Fruit fly (Drosophila melanogaster): ENCODE results near the gene IKKbeta.

Gene IKKbeta

DNA sequence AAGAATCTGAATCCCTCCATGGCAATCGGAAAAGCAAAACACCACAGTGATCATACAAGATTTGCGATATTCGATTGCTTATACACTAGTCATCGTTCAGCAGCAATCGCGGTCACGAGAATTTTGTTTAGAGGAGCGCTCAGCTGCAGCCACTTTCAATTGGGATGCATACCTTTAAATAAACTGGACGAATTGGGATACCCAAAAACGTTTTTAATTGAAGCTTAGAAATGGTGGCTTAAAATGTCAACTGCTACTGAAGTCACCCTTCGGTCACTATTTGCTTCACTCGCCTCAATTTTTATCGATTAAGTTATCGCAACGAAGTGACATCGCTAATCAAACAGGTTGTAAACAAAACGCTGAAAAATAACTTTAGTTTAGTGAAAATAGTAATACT lies at the start of gene IKKbeta, which contains the start of gene CG5013:
Gene IKKbeta, minus strand, starts transcription at position 53 of the 400 bp plus-strand sequence.
Gene CG5013, plus strand, starts transcription at position 302 of the 400 bp plus-strand sequence.
- TF ChIP-seq Sin3A (optimal IDR thresholded peaks at IDR 0.05) = no peak
- TF ChIP-seq Myc (optimal IDR thresholded peaks at IDR 0.05) = no peak
- TF ChIP-seq psq (optimal IDR thresholded peaks at IDR 0.05) = no peak

DNA sequence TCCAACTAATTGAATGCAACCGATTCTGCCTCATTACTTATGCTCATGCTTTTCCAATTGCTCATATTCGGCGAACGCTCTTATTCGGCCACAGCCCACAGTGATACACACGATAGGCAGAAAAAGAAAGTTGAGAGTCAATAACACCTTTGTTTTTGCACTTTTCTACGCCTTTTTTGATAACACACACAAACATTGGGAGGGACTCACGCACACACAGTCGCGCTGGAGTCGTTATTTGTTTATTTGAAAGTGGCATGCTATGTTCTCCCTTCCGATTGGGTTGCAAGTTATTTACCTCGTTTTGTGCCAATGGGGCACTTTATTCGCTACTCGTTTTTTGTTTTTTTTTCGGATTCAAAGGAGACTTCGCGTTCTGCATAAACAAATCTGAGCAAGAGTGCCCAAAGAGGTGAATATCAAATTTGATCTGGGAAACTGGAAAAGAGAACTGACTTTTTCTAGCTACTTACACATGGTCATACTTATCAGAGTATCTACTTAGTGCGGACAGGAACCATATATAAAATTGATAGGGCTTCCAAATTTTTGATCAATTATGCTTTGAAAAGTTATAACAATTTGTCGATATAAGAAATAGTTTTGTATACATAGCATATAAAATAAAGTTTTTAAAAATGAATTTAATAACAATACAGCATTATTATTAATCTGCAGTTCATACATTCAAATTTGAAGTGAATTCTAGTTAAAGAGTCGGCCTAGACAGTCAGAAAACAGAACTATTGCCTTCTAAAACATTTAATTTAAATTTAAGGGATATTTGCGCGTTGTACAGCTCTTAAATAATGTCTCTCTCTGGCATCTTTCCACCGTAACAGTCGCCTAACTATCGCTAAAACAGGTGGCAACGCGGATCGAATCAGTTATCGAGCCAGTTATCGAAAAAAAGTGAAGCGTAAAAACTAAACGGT lies 49.4 kb upstream of the IKKbeta start, which contains the start of the genes Mhcl and Akt:
Gene Mhcl, minus strand, starts transcription at position 429 of the 935 bp plus-strand sequence.
Gene Akt, plus strand, starts transcription at position 896 of the 935 bp plus-strand sequence.
- TF ChIP-seq ttk (optimal IDR thresholded peaks at IDR 0.05) (no peak), insv (optimal IDR thresholded peaks at IDR 0.05) (no peak), psq (optimal IDR thresholded peaks at IDR 0.05) (no peak), Myc (optimal IDR thresholded peaks at IDR 0.05) (no peak), Sin3A (optimal IDR thresholded peaks at IDR 0.05) (no peak), h (optimal IDR thresholded peaks at IDR 0.05) (no peak)

- TF ChIP-seq insv (optimal IDR thresholded peaks at IDR 0.05) = no peak
Observed at dm6 chr3R:16097661-16098329, 48.6 kb upstream of the IKKbeta start.

- TF ChIP-seq Myc (optimal IDR thresholded peaks at IDR 0.05) (no peak), ttk (optimal IDR thresholded peaks at IDR 0.05) (no peak)
Observed at dm6 chr3R:16094918-16095317, 45.7 kb upstream of the IKKbeta start.

DNA sequence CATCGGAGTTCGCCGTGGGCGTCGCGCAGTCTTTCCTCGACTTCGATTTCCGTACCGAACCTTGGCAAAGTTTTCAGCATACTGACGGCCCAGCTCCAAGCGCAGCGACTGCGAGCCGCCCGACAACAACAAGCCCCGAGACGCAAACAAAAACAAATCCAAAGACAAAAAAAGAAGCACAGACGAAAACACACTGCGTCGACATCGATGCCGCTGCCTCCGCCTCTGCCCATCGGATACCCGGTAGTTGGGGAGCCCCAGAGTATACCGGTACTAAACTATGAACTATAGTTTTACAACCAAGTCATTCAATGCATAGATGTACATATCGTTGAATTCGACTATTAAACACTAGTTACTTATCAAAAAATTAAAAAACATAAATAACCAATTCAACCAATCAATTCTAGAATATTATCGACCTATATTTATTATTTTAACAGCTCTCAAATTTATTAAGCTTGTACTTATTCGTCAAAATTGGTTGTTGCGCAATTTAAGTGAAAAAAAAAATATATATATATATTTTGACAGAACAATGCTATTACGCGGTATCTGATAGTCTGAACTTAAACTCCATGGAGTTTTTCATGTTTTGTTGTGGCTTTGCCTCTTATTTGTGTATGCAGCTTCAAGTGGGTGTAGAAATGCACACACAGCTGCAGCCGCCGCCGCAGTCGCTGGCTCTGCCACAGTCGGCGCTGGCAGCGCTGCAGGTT lies 44.9 kb upstream of the IKKbeta start:
- TF ChIP-seq psq (optimal IDR thresholded peaks at IDR 0.05) = no peak
- no peak for TF ChIP-seq Sin3A (optimal IDR thresholded peaks at IDR 0.05)
- TF ChIP-seq h (optimal IDR thresholded peaks at IDR 0.05) = no peak
- TF ChIP-seq ttk (optimal IDR thresholded peaks at IDR 0.05) = no peak
- no peak for TF ChIP-seq insv (optimal IDR thresholded peaks at IDR 0.05)
- no peak for TF ChIP-seq Myc (optimal IDR thresholded peaks at IDR 0.05)

DNA sequence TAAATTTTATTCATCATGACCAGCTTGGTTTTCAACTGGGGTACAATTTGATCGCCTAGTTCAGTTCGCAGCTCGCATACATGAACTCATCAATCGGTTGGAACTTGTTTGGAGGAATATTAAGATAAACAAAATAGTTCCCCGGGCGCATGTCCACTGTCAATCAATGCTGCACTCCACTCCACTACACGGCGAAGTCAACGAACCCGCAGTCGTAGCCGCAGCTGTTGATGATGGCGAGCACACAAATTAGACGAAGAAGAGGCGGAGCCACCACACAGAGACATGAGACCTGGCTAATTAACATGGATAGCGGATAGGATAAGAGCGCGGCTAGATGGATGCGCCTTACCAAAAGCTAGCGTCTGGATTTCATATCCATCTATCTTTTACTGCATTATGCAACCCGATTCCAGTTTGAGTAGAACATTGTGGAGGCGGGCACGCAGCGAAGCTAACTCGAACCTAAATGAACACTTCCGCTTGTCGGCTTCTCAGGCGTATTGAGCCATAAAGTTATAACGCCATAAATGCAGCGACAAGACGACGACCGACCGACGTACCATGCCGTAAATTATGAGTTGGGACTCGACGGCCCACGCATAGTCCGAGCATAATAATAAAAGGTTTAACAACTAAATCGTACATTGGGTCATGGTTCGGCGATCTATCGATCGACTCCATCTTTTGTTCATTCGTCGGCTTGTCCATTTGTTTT lies 42.8 kb upstream of the IKKbeta start:
- no peak for TF ChIP-seq insv (optimal IDR thresholded peaks at IDR 0.05)
- TF ChIP-seq h (optimal IDR thresholded peaks at IDR 0.05) = no peak
- TF ChIP-seq Sin3A (optimal IDR thresholded peaks at IDR 0.05) = no peak
- TF ChIP-seq ttk (optimal IDR thresholded peaks at IDR 0.05) = no peak
- no peak for TF ChIP-seq psq (optimal IDR thresholded peaks at IDR 0.05)
- TF ChIP-seq Myc (optimal IDR thresholded peaks at IDR 0.05) = no peak

dm6 chr3R:16083578-16083977 lies 34.4 kb upstream of the IKKbeta start, which contains the start of gene sxe2:
sxe2 (plus strand) TSS chr3R:16083878.
- no peak for TF ChIP-seq h (optimal IDR thresholded peaks at IDR 0.05)
- TF ChIP-seq insv (optimal IDR thresholded peaks at IDR 0.05) = no peak
- no peak for TF ChIP-seq psq (optimal IDR thresholded peaks at IDR 0.05)
- TF ChIP-seq Myc (optimal IDR thresholded peaks at IDR 0.05) = no peak
- TF ChIP-seq Sin3A (optimal IDR thresholded peaks at IDR 0.05) = no peak
- no peak for TF ChIP-seq ttk (optimal IDR thresholded peaks at IDR 0.05)

DNA sequence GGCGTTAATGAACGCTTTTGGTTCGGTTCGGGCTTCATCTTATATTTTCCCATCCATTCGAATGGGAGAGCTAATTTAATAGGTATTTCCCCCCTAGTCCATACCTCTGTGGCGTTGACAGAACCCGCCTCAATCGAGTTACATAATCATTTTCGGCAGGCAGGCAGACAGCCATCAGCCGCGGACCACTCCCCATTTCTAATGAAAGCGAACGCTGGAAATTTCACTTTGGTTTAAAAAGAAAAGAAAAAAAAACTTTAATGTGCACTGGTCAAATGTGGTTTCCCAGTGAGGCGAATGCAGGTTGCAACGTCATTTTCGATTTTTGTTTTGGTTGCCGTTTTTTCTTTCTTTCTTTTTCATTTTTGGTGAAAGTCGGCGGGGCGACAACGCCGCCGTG lies 33.2 kb upstream of the IKKbeta start:
- no peak for TF ChIP-seq insv (optimal IDR thresholded peaks at IDR 0.05)
- TF ChIP-seq h (optimal IDR thresholded peaks at IDR 0.05) = no peak
- TF ChIP-seq psq (optimal IDR thresholded peaks at IDR 0.05) = no peak
- no peak for TF ChIP-seq ttk (optimal IDR thresholded peaks at IDR 0.05)
- no peak for TF ChIP-seq Myc (optimal IDR thresholded peaks at IDR 0.05)
- TF ChIP-seq Sin3A (optimal IDR thresholded peaks at IDR 0.05) = no peak

dm6 chr3R:16080942-16081589 lies 31.8 kb upstream of the IKKbeta start, which contains the start of gene CG32855:
CG32855 (minus strand) TSS chr3R:16080992.
- TF ChIP-seq psq (optimal IDR thresholded peaks at IDR 0.05) (no peak), Myc (optimal IDR thresholded peaks at IDR 0.05) (no peak), insv (optimal IDR thresholded peaks at IDR 0.05) (no peak), Sin3A (optimal IDR thresholded peaks at IDR 0.05) (no peak), h (optimal IDR thresholded peaks at IDR 0.05) (no peak), ttk (optimal IDR thresholded peaks at IDR 0.05) (no peak)

dm6 chr3R:16078247-16078646 lies 29.0 kb upstream of the IKKbeta start:
- TF ChIP-seq Sin3A (optimal IDR thresholded peaks at IDR 0.05) (no peak), psq (optimal IDR thresholded peaks at IDR 0.05) (no peak), insv (optimal IDR thresholded peaks at IDR 0.05) (no peak), ttk (optimal IDR thresholded peaks at IDR 0.05) (no peak), Myc (optimal IDR thresholded peaks at IDR 0.05) (no peak), h (optimal IDR thresholded peaks at IDR 0.05) (no peak)

dm6 chr3R:16074122-16074521 lies 24.9 kb upstream of the IKKbeta start:
- TF ChIP-seq h (optimal IDR thresholded peaks at IDR 0.05) = no peak
- no peak for TF ChIP-seq Myc (optimal IDR thresholded peaks at IDR 0.05)
- TF ChIP-seq insv (optimal IDR thresholded peaks at IDR 0.05) = no peak
- no peak for TF ChIP-seq ttk (optimal IDR thresholded peaks at IDR 0.05)
- no peak for TF ChIP-seq psq (optimal IDR thresholded peaks at IDR 0.05)
- TF ChIP-seq Sin3A (optimal IDR thresholded peaks at IDR 0.05) = no peak

All from Kc167 (cell line).